Fruit fly (Drosophila melanogaster) whole organism, embryonic: ENCODE data around the gene CG13097.

ENCODE experiments used
- Blimp-1 ChIP-seq: fragments of 200-800 bp; sonication (Bioruptor generic); optimal IDR thresholded peaks from 3 replicates; lab custom pipeline; 2018; ENCODE audit warnings: missing biosample characterization, missing genetic modification characterization, mild to moderate bottlenecking, moderate library complexity, missing genetic modification reagents
- CG12744 ChIP-seq: fragments of 200-800 bp; sonication (Bioruptor generic); optimal IDR thresholded peaks from 2 replicates; lab custom pipeline; 2016; ENCODE audit warnings: missing biosample characterization, missing genetic modification characterization
- CG13296 ChIP-seq: fragments of 200-800 bp; sonication (Bioruptor generic); optimal IDR thresholded peaks from 3 replicates; lab custom pipeline; 2018; ENCODE audit warnings: missing biosample characterization, mild to moderate bottlenecking, missing genetic modification characterization
- CG14014 ChIP-seq: fragments of 200-800 bp; sonication (Bioruptor generic); IDR thresholded peaks from 2 replicates; pipeline ENCODE4 v1.3.6; 2022; ENCODE audit warnings: missing biosample characterization, missing genetic modification characterization
- CG1529 ChIP-seq: fragments of 200-800 bp; sonication (Bioruptor generic); optimal IDR thresholded peaks from 3 replicates; lab custom pipeline; 2018; ENCODE audit warnings: missing biosample characterization, missing genetic modification characterization
- CG2116 ChIP-seq: fragments of 200-800 bp; sonication (Bioruptor generic); optimal IDR thresholded peaks from 3 replicates; lab custom pipeline; 2018; ENCODE audit warnings: missing biosample characterization, mild to moderate bottlenecking, missing genetic modification characterization
- CG2678 ChIP-seq: fragments of 200-800 bp; sonication (Bioruptor generic); optimal IDR thresholded peaks from 3 replicates; lab custom pipeline; 2019; ENCODE audit warnings: missing biosample characterization, mild to moderate bottlenecking, missing genetic modification characterization, moderate library complexity
- CG30020 ChIP-seq: fragments of 200-800 bp; optimal IDR thresholded peaks from 2 replicates; lab custom pipeline; 2019; ENCODE audit warnings: missing biosample characterization, mild to moderate bottlenecking, missing genetic modification characterization, moderate library complexity
- CG31365 ChIP-seq: fragments of 200-800 bp; sonication (Bioruptor generic); optimal IDR thresholded peaks from 2 replicates; lab custom pipeline; 2018; ENCODE audit warnings: missing biosample characterization, mild to moderate bottlenecking, missing genetic modification characterization
- CG3163 ChIP-seq: fragments of 200-800 bp; sonication (Bioruptor generic); optimal IDR thresholded peaks from 3 replicates; lab custom pipeline; 2016; ENCODE audit warnings: missing biosample characterization, missing genetic modification characterization
- CG32772 ChIP-seq: fragments of 200-800 bp; sonication (Bioruptor generic); IDR thresholded peaks from 2 replicates; pipeline ENCODE4 v1.3.6; 2022; ENCODE audit warnings: missing biosample characterization, missing genetic modification characterization
- CG6654 ChIP-seq: fragments of 200-800 bp; sonication (Bioruptor generic); optimal IDR thresholded peaks from 2 replicates; lab custom pipeline; 2017; ENCODE audit warnings: missing biosample characterization, mild to moderate bottlenecking, missing genetic modification characterization
- CG7745 ChIP-seq: fragments of 200-800 bp; sonication (Bioruptor generic); optimal IDR thresholded peaks from 2 replicates; lab custom pipeline; 2018; ENCODE audit warnings: missing biosample characterization, mild to moderate bottlenecking, missing genetic modification characterization, moderate library complexity
- CG7786 ChIP-seq: fragments of 200-800 bp; sonication (Bioruptor generic); optimal IDR thresholded peaks from 2 replicates; lab custom pipeline; 2016; ENCODE audit warnings: missing biosample characterization, missing genetic modification characterization
- CrebB ChIP-seq: fragments of 200-800 bp; sonication (Bioruptor generic); optimal IDR thresholded peaks from 3 replicates; lab custom pipeline; 2018; ENCODE audit warnings: missing biosample characterization, mild to moderate bottlenecking, missing genetic modification characterization
- D ChIP-seq, 2 experiments: fragments of 200-800 bp in 1 of 2; fragments of >200 bp in 1 of 2; sonication (Bioruptor generic) in 1 of 2; optimal IDR thresholded peaks; 2 replicates in 1 of 2; 3 replicates in 1 of 2; lab custom pipeline; 2017; ENCODE audit warnings: mild to moderate bottlenecking in 1 of 2, missing biosample characterization in 1 of 2, missing genetic modification characterization in 1 of 2, missing genetic modification reagents in 1 of 2
- Deaf1 ChIP-seq: fragments of 200-800 bp; optimal IDR thresholded peaks from 3 replicates; lab custom pipeline; 2019; ENCODE audit warnings: missing biosample characterization, mild to moderate bottlenecking, missing genetic modification characterization, moderate library complexity
- Drgx ChIP-seq: fragments of 200-800 bp; sonication (Bioruptor generic); IDR thresholded peaks from 2 replicates; pipeline ENCODE4 v1.3.6; 2022; ENCODE audit warnings: missing biosample characterization, missing genetic modification characterization
- Eip74EF ChIP-seq, 2 experiments: fragments of 200-800 bp in 1 of 2; fragments of >200 bp in 1 of 2; sonication (Bioruptor generic) in 1 of 2; optimal IDR thresholded peaks; 2 replicates each; lab custom pipeline; 2017 to 2019; ENCODE audit warnings: missing biosample characterization in 2 of 2, missing genetic modification characterization in 2 of 2, mild to moderate bottlenecking in 1 of 2, moderate library complexity in 1 of 2
- Fer1 ChIP-seq: fragments of 200-800 bp; sonication (Bioruptor generic); optimal IDR thresholded peaks from 2 replicates; lab custom pipeline; 2017; ENCODE audit warnings: missing biosample characterization, mild to moderate bottlenecking, missing genetic modification characterization
- HLHmδ ChIP-seq: fragments of 200-800 bp; sonication (Bioruptor generic); optimal IDR thresholded peaks from 2 replicates; lab custom pipeline; 2018; ENCODE audit warnings: missing biosample characterization, mild to moderate bottlenecking, missing genetic modification characterization, moderate library complexity
- MESR4 ChIP-seq: fragments of 200-800 bp; sonication (Bioruptor generic); optimal IDR thresholded peaks from 2 replicates; lab custom pipeline; 2018; ENCODE audit warnings: missing biosample characterization, mild to moderate bottlenecking, missing genetic modification characterization, moderate library complexity
- Meics ChIP-seq: fragments of 200-800 bp; sonication (Bioruptor generic); optimal IDR thresholded peaks from 2 replicates; lab custom pipeline; 2017; ENCODE audit warnings: missing biosample characterization, mild to moderate bottlenecking, missing genetic modification characterization
- Myb ChIP-seq: fragments of 200-800 bp; sonication (Bioruptor generic); optimal IDR thresholded peaks from 2 replicates; lab custom pipeline; 2016; ENCODE audit warnings: missing biosample characterization, missing genetic modification characterization
- NC2α ChIP-seq: fragments of 200-800 bp; sonication (Bioruptor generic); optimal IDR thresholded peaks from 2 replicates; lab custom pipeline; 2016; ENCODE audit warnings: missing biosample characterization, missing genetic modification characterization
- NFAT ChIP-seq: fragments of 200-800 bp; sonication (Bioruptor generic); IDR thresholded peaks from 2 replicates; pipeline ENCODE4 v1.3.6; 2022; ENCODE audit warnings: missing biosample characterization, missing genetic modification characterization
- Oaz ChIP-seq: fragments of 200-800 bp; sonication (Bioruptor generic); IDR thresholded peaks from 2 replicates; pipeline ENCODE4 v1.3.6; 2022; ENCODE audit warnings: missing biosample characterization, missing genetic modification characterization
- Oli ChIP-seq: fragments of 200-800 bp; sonication (Bioruptor generic); optimal IDR thresholded peaks from 2 replicates; lab custom pipeline; 2018; ENCODE audit warnings: missing biosample characterization, mild to moderate bottlenecking, missing genetic modification characterization, moderate library complexity
- Rfx ChIP-seq: fragments of 200-800 bp; sonication (Bioruptor generic); IDR thresholded peaks from 2 replicates; pipeline ENCODE4 v1.3.6; 2022; ENCODE audit warnings: missing biosample characterization, missing genetic modification characterization
- Stat92E ChIP-seq, 3 experiments: fragments of >200 bp in 2 of 3; fragments of 200-800 bp in 1 of 3; sonication (Bioruptor generic) in 1 of 3; optimal IDR thresholded peaks; 2 replicates each; lab custom pipeline; 2017 to 2019; ENCODE audit warnings: missing biosample characterization in 3 of 3, missing genetic modification characterization in 3 of 3, mild to moderate bottlenecking in 1 of 3, moderate library complexity in 1 of 3
- Taf1 ChIP-seq: fragments of 200-800 bp; sonication (Bioruptor generic); IDR thresholded peaks from 2 replicates; pipeline ENCODE4 v1.3.6; 2022; ENCODE audit warnings: missing biosample characterization, missing genetic modification characterization
- Trl ChIP-seq, 3 experiments: fragments of >200 bp in 2 of 3; fragments of 200-800 bp in 1 of 3; sonication (Bioruptor generic) in 1 of 3; optimal IDR thresholded peaks; 2 replicates in 1 of 3; 3 replicates in 2 of 3; lab custom pipeline; 2016 to 2017; ENCODE audit warnings: missing biosample characterization in 1 of 3, missing genetic modification characterization in 1 of 3
- Xrp1 ChIP-seq: fragments of 200-800 bp; sonication (Bioruptor generic); IDR thresholded peaks from 2 replicates; pipeline ENCODE4 v1.3.6; 2022; ENCODE audit warnings: missing biosample characterization, missing genetic modification characterization
- bsh ChIP-seq, 2 experiments: fragments of 200-800 bp; sonication (Bioruptor generic); optimal IDR thresholded peaks; 2 replicates each; lab custom pipeline; 2017 to 2018; ENCODE audit warnings: mild to moderate bottlenecking in 2 of 2, missing biosample characterization in 2 of 2, missing genetic modification characterization in 2 of 2, moderate library complexity in 1 of 2
- crp ChIP-seq, 2 experiments: fragments of 200-800 bp; sonication (Bioruptor generic); optimal IDR thresholded peaks; 2 replicates in 1 of 2; 3 replicates in 1 of 2; lab custom pipeline; 2017; ENCODE audit warnings: missing biosample characterization in 2 of 2, missing genetic modification characterization in 2 of 2, mild to moderate bottlenecking in 1 of 2, moderate library complexity in 1 of 2
- cwo ChIP-seq: fragments of 200-800 bp; sonication (Bioruptor generic); optimal IDR thresholded peaks from 3 replicates; lab custom pipeline; 2017; ENCODE audit warnings: missing biosample characterization, missing genetic modification characterization, mild to moderate bottlenecking, moderate library complexity, missing genetic modification reagents
- ems ChIP-seq: fragments of 200-800 bp; sonication (Bioruptor generic); optimal IDR thresholded peaks from 3 replicates; lab custom pipeline; 2016; ENCODE audit warnings: missing biosample characterization, missing genetic modification characterization
- ewg ChIP-seq: fragments of 200-800 bp; sonication (Bioruptor generic); optimal IDR thresholded peaks from 3 replicates; lab custom pipeline; 2017; ENCODE audit warnings: mild to moderate bottlenecking, missing biosample characterization, missing genetic modification reagents, missing genetic modification characterization
- exex ChIP-seq: fragments of 200-800 bp; sonication (Bioruptor generic); optimal IDR thresholded peaks from 4 replicates; lab custom pipeline; 2018; ENCODE audit warnings: missing biosample characterization, mild to moderate bottlenecking, missing genetic modification characterization, moderate library complexity
- gem ChIP-seq: fragments of 200-800 bp; sonication (Bioruptor generic); optimal IDR thresholded peaks from 2 replicates; lab custom pipeline; 2019; ENCODE audit warnings: missing biosample characterization, mild to moderate bottlenecking, missing genetic modification characterization, moderate library complexity
- lbe ChIP-seq: fragments of 200-800 bp; sonication (Bioruptor generic); optimal IDR thresholded peaks from 2 replicates; lab custom pipeline; 2016; ENCODE audit warnings: missing biosample characterization, mild to moderate bottlenecking, missing genetic modification characterization
- mld ChIP-seq: fragments of 200-800 bp; sonication (Bioruptor generic); IDR thresholded peaks from 3 replicates; pipeline ENCODE4 v1.3.6; 2022; ENCODE audit warnings: missing biosample characterization, missing genetic modification characterization; ENCODE audit not compliant: partially characterized antibody
- prd ChIP-seq, 3 experiments: fragments of >200 bp in 2 of 3; fragments of 200-800 bp in 1 of 3; sonication (Bioruptor generic) in 1 of 3; optimal IDR thresholded peaks in 2 of 3; IDR thresholded peaks in 1 of 3; 2 replicates in 2 of 3; 3 replicates in 1 of 3; pipeline versions ENCODE4 v1.3.6 to Lab custom; 2017 to 2022; ENCODE audit warnings: missing biosample characterization in 1 of 3, missing genetic modification characterization in 1 of 3
- repo ChIP-seq: fragments of 200-800 bp; sonication (Bioruptor generic); optimal IDR thresholded peaks from 2 replicates; lab custom pipeline; 2016; ENCODE audit warnings: missing biosample characterization, missing genetic modification characterization
- run ChIP-seq: fragments of 200-800 bp; sonication (Bioruptor generic); optimal IDR thresholded peaks from 3 replicates; lab custom pipeline; 2018; ENCODE audit warnings: missing biosample characterization, mild to moderate bottlenecking, missing genetic modification characterization
- schlank ChIP-seq: fragments of 200-800 bp; sonication (Bioruptor generic); optimal IDR thresholded peaks from 2 replicates; lab custom pipeline; 2018; ENCODE audit warnings: missing biosample characterization, mild to moderate bottlenecking, missing genetic modification characterization
- usp ChIP-seq: fragments of >200 bp; optimal IDR thresholded peaks from 2 replicates; lab custom pipeline; 2017; ENCODE audit warnings: missing biosample characterization, missing genetic modification characterization
- vfl ChIP-seq: fragments of 200-800 bp; sonication (Bioruptor generic); optimal IDR thresholded peaks from 2 replicates; lab custom pipeline; 2016; ENCODE audit warnings: missing biosample characterization, missing genetic modification characterization

Gene CG13097

dm6 chr2L:8528318-8528717 is 13.7 kb upstream of the CG13097 start, which contains the start of the genes lmgA and lmgB (continued):
- TF ChIP-seq Blimp-1 (peak; percentile 31), CG31365 (tag; lab: Kevin White, UChicago) (peak; percentile 94), CG30020 (tag; lab: Kevin White, UChicago) (peak; percentile 11), Fer1 (no peak), run (no peak), gem (tag; lab: Kevin White, UChicago) (peak; percentile 60), Drgx (GFP tag; lab: Robert Waterston, UW) (no peak), Stat92E (GFP tag; optimal IDR thresholded peaks at IDR 0.05; lab: Kevin White, UChicago) (peak in 1 of 3 experiments; percentile 52), Rfx (GFP tag; lab: Robert Waterston, UW) (peak; percentile 76), CG13296 (GFP tag; lab: Kevin White, UChicago) (no peak), CG7786 (GFP tag; lab: Kevin White, UChicago) (no peak), mld (GFP tag; lab: Robert Waterston, UW) (peak; percentile 85), exex (tag; lab: Kevin White, UChicago) (no peak), CG14014 (0 out of 2 replicates have a peak, but pooled peaks have one; percentile 9), NFAT (peak; percentile 25; the same call in 1 of the 2 replicates), CG1529 (GFP tag; lab: Kevin White, UChicago) (no peak), CrebB (tag; lab: Kevin White, UChicago) (no peak), Xrp1 (GFP tag; lab: Robert Waterston, UW) (peak; percentile 9; the same call in 1 of the 2 replicates), CG32772 (no peak), CG2678 (tag; lab: Kevin White, UChicago) (no peak), D (optimal IDR thresholded peaks at IDR 0.05; lab: Kevin White, UChicago) (no peak), D (GFP tag; optimal IDR thresholded peaks at IDR 0.05; lab: Kevin White, UChicago) (no peak), cwo (GFP tag; lab: Kevin White, UChicago) (no peak), crp (GFP tag; optimal IDR thresholded peaks at IDR 0.05; lab: Kevin White, UChicago) (peak in 1 of 2 experiments; percentile 48), CG7745 (tag; lab: Kevin White, UChicago) (no peak), NC2α (GFP tag; lab: Kevin White, UChicago) (no peak), Oli (tag; lab: Kevin White, UChicago) (no peak), schlank (tag; lab: Kevin White, UChicago) (no peak), Deaf1 (no peak), CG6654 (no peak), ems (GFP tag; lab: Kevin White, UChicago) (no peak), usp (GFP tag; lab: Kevin White, UChicago) (no peak), Oaz (GFP tag; lab: Robert Waterston, UW) (no peak), Trl (optimal IDR thresholded peaks at IDR 0.05; lab: Kevin White, UChicago) (no peak), Trl (GFP tag; optimal IDR thresholded peaks at IDR 0.05; lab: Kevin White, UChicago) (peak; percentile 7), Myb (peak; percentile 11), CG2116 (GFP tag; lab: Kevin White, UChicago) (peak; percentile 95), Eip74EF (GFP tag; optimal IDR thresholded peaks at IDR 0.05; lab: Kevin White, UChicago) (no peak), vfl (peak; percentile 57), CG3163 (GFP tag; lab: Kevin White, UChicago) (no peak), lbe (GFP tag; lab: Kevin White, UChicago) (peak; percentile 54), HLHmδ (GFP tag; lab: Kevin White, UChicago) (no peak), Taf1 (GFP tag; lab: Robert Waterston, UW) (no peak), CG12744 (GFP tag; lab: Kevin White, UChicago) (no peak), ewg (GFP tag; lab: Kevin White, UChicago) (no peak), bsh (GFP tag; optimal IDR thresholded peaks at IDR 0.05; lab: Kevin White, UChicago) (peak in 1 of 2 experiments; percentile 29), Meics (no peak), prd (optimal IDR thresholded peaks at IDR 0.05; lab: Kevin White, UChicago) (no peak), prd (GFP tag; IDR thresholded peaks at IDR 0.05; lab: Robert Waterston, UW) (peak; percentile 48; the same call in 1 of the 3 replicates), repo (GFP tag; lab: Kevin White, UChicago) (no peak), MESR4 (GFP tag; lab: Kevin White, UChicago) (peak; percentile 95)
